Worm (Caenorhabditis elegans) whole organism, L1 larva: ENCODE results near the gene M70.5.

ENCODE experiments used
- C04F5.9 ChIP-seq: sonication (generic microtip); optimal IDR thresholded peaks from 2 replicates; lab custom pipeline; 2016; ENCODE audit warnings: missing genetic modification characterization, missing compliant biosample characterization
- C16A3.4 ChIP-seq: fragments of 150-350 bp; optimal IDR thresholded peaks from 2 replicates; lab custom pipeline; 2014; ENCODE audit warnings: missing biosample characterization, missing genetic modification characterization
- Y116A8C.19 ChIP-seq: sonication (generic microtip); optimal IDR thresholded peaks from 2 replicates; lab custom pipeline; 2016; ENCODE audit warnings: missing compliant biosample characterization, missing genetic modification characterization, borderline replicate concordance
- aha-1 ChIP-seq: fragments of 150-350 bp; optimal IDR thresholded peaks from 2 replicates; lab custom pipeline; 2014; ENCODE audit warnings: missing biosample characterization, missing genetic modification characterization
- ama-1 ChIP-seq: fragments of 150-350 bp; optimal IDR thresholded peaks from 2 replicates; lab custom pipeline; 2014
- blmp-1 ChIP-seq: fragments of 150-350 bp; optimal IDR thresholded peaks from 2 replicates; lab custom pipeline; 2014; ENCODE audit warnings: missing biosample characterization, missing genetic modification characterization
- dpl-1 ChIP-seq, 3 experiments: fragments of 150-350 bp in 2 of 3; sonication (generic microtip) in 1 of 3; optimal IDR thresholded peaks; 2 replicates each; lab custom pipeline; 2014 to 2017; ENCODE audit warnings: missing biosample characterization in 3 of 3, missing genetic modification characterization in 3 of 3, missing genetic modification reagents in 3 of 3
- efl-1 ChIP-seq, 4 experiments: fragments of 150-350 bp; optimal IDR thresholded peaks in 3 of 4; peaks in 1 of 4; 1 replicate in 1 of 4; 2 replicates in 3 of 4; lab custom pipeline; 2014; ENCODE audit warnings: missing biosample characterization in 2 of 4, missing genetic modification characterization in 2 of 4, missing genetic modification reagents in 2 of 4
- elt-2 ChIP-seq: sonication (generic microtip); optimal IDR thresholded peaks from 2 replicates; lab custom pipeline; 2016; ENCODE audit warnings: missing genetic modification characterization, mild to moderate bottlenecking, inconsistent platforms, missing compliant biosample characterization, missing genetic modification reagents
- elt-3 ChIP-seq, 6 experiments: fragments of 150-350 bp in 1 of 6; sonication (generic microtip); optimal IDR thresholded peaks; 2 replicates each; lab custom pipeline; 2017 to 2018; ENCODE audit warnings: missing biosample characterization in 6 of 6, missing genetic modification characterization in 6 of 6, inconsistent platforms in 1 of 6
- fkh-10 ChIP-seq: sonication (generic microtip); optimal IDR thresholded peaks from 2 replicates; lab custom pipeline; 2017; ENCODE audit warnings: missing biosample characterization, missing genetic modification reagents, missing genetic modification characterization
- fkh-8 ChIP-seq: sonication (generic microtip); optimal IDR thresholded peaks from 2 replicates; lab custom pipeline; 2016; ENCODE audit warnings: mild to moderate bottlenecking, missing genetic modification characterization, missing compliant biosample characterization
- grh-1 ChIP-seq: fragments of 200-800 bp; sonication (Bioruptor generic); IDR thresholded peaks from 2 replicates; pipeline ENCODE4 v1.3.6; 2022; ENCODE audit warnings: missing genetic modification reagents, missing genetic modification characterization, missing compliant biosample characterization
- hlh-17 ChIP-seq: fragments of 200-800 bp; sonication (Bioruptor generic); optimal IDR thresholded peaks from 2 replicates; lab custom pipeline; 2018; ENCODE audit warnings: missing genetic modification characterization, mild to moderate bottlenecking, missing compliant biosample characterization, moderate library complexity, borderline replicate concordance
- hpl-2 ChIP-seq: fragments of 150-350 bp; optimal IDR thresholded peaks from 2 replicates; lab custom pipeline; 2014; ENCODE audit warnings: missing biosample characterization, missing genetic modification reagents, missing genetic modification characterization
- isw-1 ChIP-seq: fragments of 200-800 bp; sonication (Bioruptor generic); IDR thresholded peaks from 2 replicates; pipeline ENCODE4 v1.3.6; 2022; ENCODE audit warnings: missing genetic modification characterization, missing compliant biosample characterization
- lin-14 ChIP-seq: fragments of 200-800 bp; sonication (Bioruptor generic); optimal IDR thresholded peaks from 2 replicates; lab custom pipeline; 2018; ENCODE audit warnings: mild to moderate bottlenecking, missing genetic modification characterization, moderate library complexity, missing compliant biosample characterization
- lin-15B ChIP-seq: fragments of 150-350 bp; sonication (generic microtip); optimal IDR thresholded peaks from 3 replicates; lab custom pipeline; 2014; ENCODE audit warnings: missing biosample characterization, missing genetic modification characterization
- lin-35 ChIP-seq, 2 experiments: fragments of 150-350 bp; optimal IDR thresholded peaks; 2 replicates each; lab custom pipeline; 2014; ENCODE audit warnings: missing biosample characterization in 2 of 2, missing genetic modification characterization in 2 of 2, missing genetic modification reagents in 2 of 2
- lir-3 ChIP-seq: sonication (generic microtip); optimal IDR thresholded peaks from 2 replicates; lab custom pipeline; 2016; ENCODE audit warnings: mild to moderate bottlenecking, missing genetic modification characterization, moderate library complexity, missing compliant biosample characterization; ENCODE audit not compliant: poor library complexity
- lsy-2 ChIP-seq, 2 experiments: fragments of 150-350 bp; optimal IDR thresholded peaks; 2 replicates each; lab custom pipeline; 2014; ENCODE audit warnings: missing biosample characterization in 2 of 2, missing genetic modification characterization in 2 of 2
- mef-2 ChIP-seq: fragments of 150-350 bp; optimal IDR thresholded peaks from 2 replicates; lab custom pipeline; 2014; ENCODE audit warnings: missing biosample characterization, missing genetic modification characterization
- mep-1 ChIP-seq: fragments of 150-350 bp; optimal IDR thresholded peaks from 2 replicates; lab custom pipeline; 2014; ENCODE audit warnings: missing biosample characterization, missing genetic modification characterization
- nhr-19 ChIP-seq: fragments of 200-800 bp; sonication (Bioruptor generic); conservative IDR thresholded peaks from 2 replicates; pipeline ENCODE4 v1.3.6; 2022; ENCODE audit warnings: missing genetic modification characterization, missing compliant biosample characterization
- nhr-20 ChIP-seq: sonication (generic microtip); optimal IDR thresholded peaks from 2 replicates; lab custom pipeline; 2016; ENCODE audit warnings: mild to moderate bottlenecking, missing genetic modification characterization, missing compliant biosample characterization
- nhr-237 ChIP-seq: fragments of 150-350 bp; optimal IDR thresholded peaks from 2 replicates; lab custom pipeline; 2014; ENCODE audit warnings: missing biosample characterization, missing genetic modification characterization
- nhr-47 ChIP-seq: sonication (generic microtip); optimal IDR thresholded peaks from 2 replicates; lab custom pipeline; 2016; ENCODE audit warnings: mild to moderate bottlenecking, missing genetic modification characterization, moderate library complexity, missing compliant biosample characterization
- nhr-71 ChIP-seq: sonication (generic microtip); optimal IDR thresholded peaks from 2 replicates; lab custom pipeline; 2016; ENCODE audit warnings: mild to moderate bottlenecking, missing genetic modification characterization, moderate library complexity, missing compliant biosample characterization
- nhr-76 ChIP-seq: sonication (generic microtip); optimal IDR thresholded peaks from 2 replicates; lab custom pipeline; 2017; ENCODE audit warnings: missing biosample characterization, missing genetic modification characterization
- nhr-77 ChIP-seq: fragments of 150-350 bp; optimal IDR thresholded peaks from 2 replicates; lab custom pipeline; 2014; ENCODE audit warnings: missing biosample characterization, missing genetic modification characterization
- nhr-85 ChIP-seq: sonication (generic microtip); peaks from one replicate; lab custom pipeline; 2016; ENCODE audit warnings: missing genetic modification characterization, inconsistent platforms, missing compliant biosample characterization
- nhr-90 ChIP-seq: sonication (generic microtip); optimal IDR thresholded peaks from 2 replicates; lab custom pipeline; 2016; ENCODE audit warnings: mild to moderate bottlenecking, missing genetic modification characterization, missing compliant biosample characterization; ENCODE audit not compliant: poor library complexity
- pax-3 ChIP-seq: fragments of 200-800 bp; sonication (Bioruptor generic); optimal IDR thresholded peaks from 2 replicates; lab custom pipeline; 2018; ENCODE audit warnings: mild to moderate bottlenecking, missing genetic modification characterization, moderate library complexity, missing compliant biosample characterization
- rnt-1 ChIP-seq: sonication (generic microtip); optimal IDR thresholded peaks from 2 replicates; lab custom pipeline; 2016; ENCODE audit warnings: mild to moderate bottlenecking, missing genetic modification characterization, moderate library complexity, missing compliant biosample characterization
- skn-1 ChIP-seq: fragments of 150-350 bp; optimal IDR thresholded peaks from 2 replicates; lab custom pipeline; 2014; ENCODE audit warnings: missing biosample characterization, missing genetic modification characterization
- snu-23 ChIP-seq: sonication (generic microtip); optimal IDR thresholded peaks from 2 replicates; lab custom pipeline; 2016; ENCODE audit warnings: missing genetic modification characterization, missing compliant biosample characterization
- sptf-1 ChIP-seq: fragments of 150-350 bp; optimal IDR thresholded peaks from 2 replicates; lab custom pipeline; 2014; ENCODE audit warnings: missing biosample characterization, missing genetic modification characterization
- sup-37 ChIP-seq: fragments of 200-800 bp; sonication (Bioruptor generic); optimal IDR thresholded peaks from 2 replicates; lab custom pipeline; 2018; ENCODE audit warnings: mild to moderate bottlenecking, missing genetic modification characterization, missing compliant biosample characterization
- tbx-2 ChIP-seq: sonication (generic microtip); optimal IDR thresholded peaks from 2 replicates; lab custom pipeline; 2016; ENCODE audit warnings: missing genetic modification characterization, missing compliant biosample characterization
- tlp-1 ChIP-seq: fragments of 150-350 bp; optimal IDR thresholded peaks from 2 replicates; lab custom pipeline; 2014; ENCODE audit warnings: missing biosample characterization, missing genetic modification characterization
- unc-30 ChIP-seq: sonication (generic microtip); optimal IDR thresholded peaks from 2 replicates; lab custom pipeline; 2017; ENCODE audit warnings: missing biosample characterization, missing genetic modification characterization
- unc-62 ChIP-seq: fragments of 150-350 bp; optimal IDR thresholded peaks from 2 replicates; lab custom pipeline; 2014; ENCODE audit warnings: missing biosample characterization, missing genetic modification reagents, missing genetic modification characterization
- unc-86 ChIP-seq: sonication (generic microtip); optimal IDR thresholded peaks from 2 replicates; lab custom pipeline; 2016; ENCODE audit warnings: missing genetic modification characterization, missing compliant biosample characterization
- vab-15 ChIP-seq: sonication (generic microtip); optimal IDR thresholded peaks from 2 replicates; lab custom pipeline; 2017; ENCODE audit warnings: missing genotype, mild to moderate bottlenecking, missing genetic modification characterization, missing compliant biosample characterization
- zag-1 ChIP-seq: fragments of 150-350 bp; optimal IDR thresholded peaks from 2 replicates; lab custom pipeline; 2014; ENCODE audit warnings: missing biosample characterization, missing genetic modification characterization
- ztf-4 ChIP-seq: fragments of 150-350 bp; optimal IDR thresholded peaks from 2 replicates; lab custom pipeline; 2014; ENCODE audit warnings: missing biosample characterization, missing genetic modification characterization

Gene M70.5

ce11 chrIV:2284462-2285047 lies 9.1 kb upstream of the M70.5 start (continued):
- TF ChIP-seq mef-2 (tag; lab: Kevin White, UChicago) = no peak
- TF ChIP-seq efl-1 (optimal IDR thresholded peaks at IDR 0.05; lab: Kevin White, UChicago) = no peak
- peak in 1 of 2 experiments; percentile 52 for TF ChIP-seq efl-1 (GFP tag; optimal IDR thresholded peaks at IDR 0.05 in 1 of 2; lab: Kevin White, UChicago)
- no peak for TF ChIP-seq nhr-71 (tag; lab: Kevin White, UChicago)
- no peak for TF ChIP-seq tlp-1 (tag; lab: Kevin White, UChicago)
- TF ChIP-seq nhr-90 (tag; lab: Kevin White, UChicago) = no peak

DNA sequence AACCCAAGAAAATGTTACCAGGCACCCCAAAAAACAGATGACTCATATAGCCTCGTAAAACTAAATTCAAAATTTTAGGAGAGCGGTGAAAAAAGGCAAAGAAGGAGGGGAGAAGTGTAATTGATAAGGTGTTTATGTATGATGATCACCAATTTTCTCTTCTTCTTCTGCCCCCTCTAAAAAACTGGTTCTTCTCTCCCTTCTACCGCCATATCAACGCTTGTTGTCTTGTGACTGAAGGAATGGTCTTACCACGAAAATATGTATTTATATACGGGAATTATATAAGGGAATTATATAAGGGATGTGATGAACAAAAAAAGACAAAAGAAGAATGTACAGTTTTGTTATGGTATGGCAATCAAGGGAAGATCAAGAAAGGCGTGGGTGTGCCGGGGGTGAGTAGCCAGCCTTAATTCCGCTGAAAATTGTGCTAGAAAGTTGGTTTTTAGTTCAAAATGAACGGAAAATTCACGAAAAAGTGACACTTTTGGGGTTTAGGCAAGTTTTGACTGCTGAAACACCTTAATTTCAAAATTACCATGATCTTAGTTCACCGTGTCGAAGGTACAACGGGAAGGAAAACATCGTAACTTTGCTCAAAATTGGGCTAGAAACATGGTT lies 6.0 kb upstream of the M70.5 start:
- TF ChIP-seq fkh-8 (tag; lab: Kevin White, UChicago) = no peak
- TF ChIP-seq blmp-1 (tag; lab: Kevin White, UChicago) = peak; percentile 78
- peak; percentile 59 for TF ChIP-seq elt-2 (tag; lab: Kevin White, UChicago)
- TF ChIP-seq nhr-85 (tag; lab: Kevin White, UChicago) = peak; percentile 82
- no peak for TF ChIP-seq nhr-76 (tag; lab: Kevin White, UChicago)
- TF ChIP-seq skn-1 (tag; lab: Kevin White, UChicago) = peak; percentile 5
- TF ChIP-seq vab-15 (tag; lab: Kevin White, UChicago) = peak; percentile 35
- TF ChIP-seq ztf-4 (tag; lab: Kevin White, UChicago) = peak; percentile 49
- no peak for TF ChIP-seq nhr-237
- TF ChIP-seq unc-86 (tag; lab: Kevin White, UChicago) = no peak
- no peak for TF ChIP-seq tlp-1 (tag; lab: Kevin White, UChicago)
- TF ChIP-seq fkh-10 (GFP tag; lab: Kevin White, UChicago) = no peak
- peak; percentile 7 to 82 for TF ChIP-seq lin-35 (GFP tag; optimal IDR thresholded peaks at IDR 0.05; lab: Kevin White, UChicago)
- TF ChIP-seq isw-1 (GFP tag; lab: Robert Waterston, UW) = no peak
- peak; percentile 33 for TF ChIP-seq nhr-19 (GFP tag; lab: Robert Waterston, UW)
- peak; percentile 74 for TF ChIP-seq nhr-20 (tag; lab: Kevin White, UChicago)
- TF ChIP-seq lsy-2 (tag; optimal IDR thresholded peaks at IDR 0.05; lab: Kevin White, UChicago) = peak in 1 of 2 experiments; percentile 58
- peak in 4 of 6 experiments; percentile 17 to 90 (median 80) for TF ChIP-seq elt-3 (tag; optimal IDR thresholded peaks at IDR 0.05; lab: Kevin White, UChicago)
- TF ChIP-seq C16A3.4 (tag; lab: Kevin White, UChicago) = peak; percentile 20
- no peak for TF ChIP-seq lin-15B
- TF ChIP-seq mep-1 = peak; percentile 23
- TF ChIP-seq zag-1 (tag; lab: Kevin White, UChicago) = no peak
- TF ChIP-seq nhr-77 (tag; lab: Kevin White, UChicago) = no peak
- no peak for TF ChIP-seq sup-37 (GFP tag; lab: Kevin White, UChicago)
- no peak for TF ChIP-seq sptf-1 (tag; lab: Kevin White, UChicago)
- peak; percentile 18 to 64 (median 38) for TF ChIP-seq dpl-1 (GFP tag; optimal IDR thresholded peaks at IDR 0.05; lab: Kevin White, UChicago)
- TF ChIP-seq nhr-47 (tag; lab: Kevin White, UChicago) = peak; percentile 32
- peak; percentile 60 for TF ChIP-seq lin-14 (GFP tag; lab: Kevin White, UChicago)
- peak; percentile 78 for TF ChIP-seq nhr-90 (tag; lab: Kevin White, UChicago)
- TF ChIP-seq C04F5.9 (tag; lab: Kevin White, UChicago) = no peak
- peak; percentile 63 for TF ChIP-seq tbx-2 (tag; lab: Kevin White, UChicago)
- peak; percentile 62 for TF ChIP-seq ama-1
- peak; percentile 82 for TF ChIP-seq grh-1 (GFP tag; lab: Robert Waterston, UW)
- peak; percentile 63 for TF ChIP-seq snu-23
- TF ChIP-seq efl-1 (optimal IDR thresholded peaks at IDR 0.05; lab: Kevin White, UChicago) = peak; percentile 3 to 11
- peak in 1 of 2 experiments; percentile 95 for TF ChIP-seq efl-1 (GFP tag; optimal IDR thresholded peaks at IDR 0.05 in 1 of 2; lab: Kevin White, UChicago)
- peak; percentile 71 for TF ChIP-seq nhr-71 (tag; lab: Kevin White, UChicago)

DNA sequence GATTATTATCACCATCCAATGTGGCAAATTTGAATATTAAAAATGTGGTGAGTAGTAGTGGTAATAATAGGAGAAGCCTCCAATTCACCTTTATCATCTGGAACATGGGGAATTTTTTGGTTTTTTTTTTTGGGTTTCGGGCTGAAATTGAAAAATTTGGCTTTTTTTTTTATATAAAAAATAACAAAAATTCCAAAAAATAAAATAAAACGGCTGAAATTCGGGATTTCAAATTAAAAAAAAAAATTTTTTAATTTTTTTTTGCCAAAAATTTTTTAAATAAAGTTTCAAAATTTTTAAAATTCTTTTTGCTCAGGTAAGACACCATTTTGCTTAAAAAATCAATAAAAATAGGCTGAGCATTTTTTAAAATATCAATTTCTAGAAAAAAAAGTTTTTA lies 11.9 kb downstream of the M70.5 start, which contains the start of gene famp-1:
Gene famp-1 (minus strand): TSS at position 101 of the 400 bp plus-strand sequence.
- TF ChIP-seq hlh-17 (GFP tag; lab: Kevin White, UChicago) (no peak), lir-3 (tag; lab: Kevin White, UChicago) (no peak), sup-37 (GFP tag; lab: Kevin White, UChicago) (no peak), nhr-76 (tag; lab: Kevin White, UChicago) (no peak), rnt-1 (tag; lab: Kevin White, UChicago) (no peak), unc-30 (tag; lab: Kevin White, UChicago) (no peak), hpl-2 (GFP tag; lab: Kevin White, UChicago) (no peak), unc-62 (GFP tag; lab: Kevin White, UChicago) (no peak), elt-3 (tag; optimal IDR thresholded peaks at IDR 0.05; lab: Kevin White, UChicago) (no peak), C04F5.9 (tag; lab: Kevin White, UChicago) (no peak), pax-3 (tag; lab: Kevin White, UChicago) (no peak), Y116A8C.19 (tag; lab: Kevin White, UChicago) (no peak), nhr-71 (tag; lab: Kevin White, UChicago) (no peak), aha-1 (tag; lab: Kevin White, UChicago) (no peak), nhr-20 (tag; lab: Kevin White, UChicago) (no peak), snu-23 (no peak), nhr-237 (no peak)
